Fruit fly (Drosophila melanogaster): ENCODE data around the gene poe.
A peak's percentile ranks its signal among the peaks of the same experiment; 100 is the strongest.

Gene poe

dm6 chr2L:8082692-8083412 lies 11.4 kb upstream of the poe start, which contains the start of gene Mcr (continued):
- TF ChIP-seq NK7.1 (GFP tag; optimal IDR thresholded peaks at IDR 0.05) (peak; percentile 1), CG14014 (GFP tag; IDR thresholded peaks at IDR 0.05) (no peak), CG17359 (tag; optimal IDR thresholded peaks at IDR 0.05) (no peak), CG30403 (GFP tag; optimal IDR thresholded peaks at IDR 0.05) (no peak), CG43689 (GFP tag; IDR thresholded peaks at IDR 0.05) (no peak), CG14860 (GFP tag; IDR thresholded peaks at IDR 0.05; ENCODE audit: partially characterized antibody) (no peak), CG10431 (GFP tag; optimal IDR thresholded peaks at IDR 0.05) (no peak), Myb (GFP tag; optimal IDR thresholded peaks at IDR 0.05) (peak; percentile 98), slp2 (GFP tag; optimal IDR thresholded peaks at IDR 0.05) (peak; percentile 2), ssp (GFP tag; IDR thresholded peaks at IDR 0.05) (peak; percentile 29; the same call in 1 of the 2 replicates), NC2α (GFP tag; optimal IDR thresholded peaks at IDR 0.05) (no peak), Ets97D (GFP tag; optimal IDR thresholded peaks at IDR 0.05) (peak; percentile 75), Drgx (GFP tag; IDR thresholded peaks at IDR 0.05) (peak; percentile 21; the same call in 1 of the 2 replicates), CG15601 (tag; optimal IDR thresholded peaks at IDR 0.05) (no peak), Dek (tag; optimal IDR thresholded peaks at IDR 0.05) (peak; percentile 14), CG8388 (GFP tag; optimal IDR thresholded peaks at IDR 0.05) (no peak), Nf-YB (GFP tag; optimal IDR thresholded peaks at IDR 0.05) (no peak), row (GFP tag; IDR thresholded peaks at IDR 0.05) (peak; percentile 31; the same call in 1 of the 3 replicates), CG2712 (tag; optimal IDR thresholded peaks at IDR 0.05) (peak; percentile 34), sr (GFP tag; IDR thresholded peaks at IDR 0.05) (no peak), sd (tag; optimal IDR thresholded peaks at IDR 0.05) (no peak)

DNA sequence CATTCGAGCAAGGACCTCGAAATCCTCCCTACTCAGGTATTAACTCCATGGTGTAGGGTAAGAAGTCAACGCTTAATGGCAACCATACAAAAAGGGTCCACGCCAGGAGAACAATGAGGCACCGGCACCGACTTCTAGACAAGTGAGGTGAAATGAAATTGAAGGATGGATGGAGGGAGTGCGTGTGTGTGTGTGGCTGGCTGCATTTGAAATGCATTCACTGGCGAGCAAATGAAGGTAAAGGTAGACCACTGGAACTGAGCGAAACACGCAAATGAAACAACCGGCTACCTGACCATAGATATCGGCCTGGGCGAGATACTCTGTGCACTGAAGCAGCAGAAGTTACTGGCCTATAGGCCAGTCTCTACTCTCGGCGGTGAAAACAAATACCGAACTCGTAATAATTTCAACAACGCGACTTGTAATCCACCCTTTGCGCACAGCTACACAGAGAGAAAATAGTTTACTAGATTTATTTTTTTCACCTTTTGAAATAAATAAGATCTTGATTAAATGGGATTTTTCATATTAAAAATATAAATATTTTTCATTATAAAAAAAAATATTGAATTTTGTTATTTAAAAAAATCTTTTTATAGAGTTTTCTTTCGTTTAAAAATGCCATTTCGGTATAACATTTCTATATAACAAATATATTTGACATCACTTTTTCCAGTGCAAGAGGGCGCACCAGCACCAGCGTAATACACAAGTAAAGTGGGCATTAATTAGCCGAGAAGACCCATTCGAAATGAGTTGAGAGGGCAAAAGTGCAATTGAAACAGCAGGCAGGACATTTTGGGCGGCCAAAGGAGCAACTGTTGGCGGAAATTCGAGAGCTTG lies 10.4 kb upstream of the poe start:
- TF ChIP-seq Sox100B (GFP tag; optimal IDR thresholded peaks at IDR 0.05): peak; percentile 88
- TF ChIP-seq chm (GFP tag; IDR thresholded peaks at IDR 0.05): 0 out of 2 replicates have a peak, but pooled peaks have one; percentile 5
- no peak for TF ChIP-seq Gug (GFP tag; IDR thresholded peaks at IDR 0.05)
- no peak for TF ChIP-seq Dip2 (GFP tag; IDR thresholded peaks at IDR 0.05)
- no peak for TF ChIP-seq CG32532 (GFP tag; IDR thresholded peaks at IDR 0.05)
- no peak for TF ChIP-seq CG4730 (GFP tag; IDR thresholded peaks at IDR 0.05)
- peak in 1 of 2 experiments; percentile 55 for TF ChIP-seq chif (GFP tag; optimal IDR thresholded peaks at IDR 0.05)
- peak; percentile 63 for TF ChIP-seq HHEX (GFP tag; optimal IDR thresholded peaks at IDR 0.05)
- no peak for TF ChIP-seq Tbp (GFP tag; optimal IDR thresholded peaks at IDR 0.05)
- peak; percentile 64 for TF ChIP-seq caup (GFP tag; optimal IDR thresholded peaks at IDR 0.05; ENCODE audit: severe bottlenecking)
- TF ChIP-seq CG6272 (GFP tag; IDR thresholded peaks at IDR 0.05): no peak
- TF ChIP-seq crp (GFP tag; optimal IDR thresholded peaks at IDR 0.05): peak in 1 of 2 experiments; percentile 11
- no peak for TF ChIP-seq bab2 (GFP tag; optimal IDR thresholded peaks at IDR 0.05)
- TF ChIP-seq CG17568 (GFP tag; optimal IDR thresholded peaks at IDR 0.05): no peak
- TF ChIP-seq cg (GFP tag; optimal IDR thresholded peaks at IDR 0.05): no peak
- no peak for TF ChIP-seq Trl (optimal IDR thresholded peaks at IDR 0.05)
- peak; percentile 43 for TF ChIP-seq Trl (GFP tag; optimal IDR thresholded peaks at IDR 0.05)
- no peak for TF ChIP-seq nom (GFP tag; optimal IDR thresholded peaks at IDR 0.05)
- TF ChIP-seq kni (GFP tag; optimal IDR thresholded peaks at IDR 0.05): peak; percentile 55
- TF ChIP-seq CG9609 (GFP tag; optimal IDR thresholded peaks at IDR 0.05): peak; percentile 6
- TF ChIP-seq CG34422 (GFP tag; IDR thresholded peaks at IDR 0.05): no peak
- TF ChIP-seq dm (GFP tag; optimal IDR thresholded peaks at IDR 0.05): no peak
- no peak for TF ChIP-seq chinmo (GFP tag; IDR thresholded peaks at IDR 0.05; ENCODE audit: partially characterized antibody)
- TF ChIP-seq CG17612 (GFP tag; IDR thresholded peaks at IDR 0.05): no peak
- no peak for TF ChIP-seq CkIIα-i1 (GFP tag; IDR thresholded peaks at IDR 0.05)
- TF ChIP-seq en (GFP tag; optimal IDR thresholded peaks at IDR 0.05): no peak
- TF ChIP-seq run (tag; optimal IDR thresholded peaks at IDR 0.05): peak; percentile 73
